Worm (Caenorhabditis elegans): ENCODE results near the gene nspg-4.

DNA sequence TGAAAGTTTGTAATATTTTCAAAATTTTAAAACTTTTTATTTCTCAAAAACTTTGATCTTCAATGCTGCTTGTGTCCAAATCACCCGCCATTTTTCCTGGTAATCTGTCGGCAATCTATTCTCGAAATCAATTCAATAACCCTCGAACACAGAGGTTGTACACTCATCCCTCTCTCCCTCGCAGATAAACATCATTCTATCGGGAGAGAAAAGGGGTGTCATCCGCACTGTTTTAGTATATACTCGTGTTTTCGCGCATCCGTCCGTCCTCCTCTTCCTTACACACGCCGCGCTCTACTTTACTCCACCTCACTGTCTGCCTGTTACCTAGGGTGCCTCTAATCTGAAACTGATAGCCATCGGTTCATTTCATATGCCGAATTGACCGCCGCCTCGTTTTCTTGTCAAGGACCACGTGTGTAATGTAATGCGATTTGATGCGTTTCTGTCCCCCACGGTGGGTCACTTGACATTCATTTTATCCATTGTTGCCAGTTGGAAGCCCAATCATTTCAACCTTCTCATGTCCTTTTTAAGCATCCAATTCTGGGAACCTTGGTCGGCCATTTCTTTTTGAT, 6.5 kb downstream of the nspg-4 start:
- TF ChIP-seq tab-1 (GFP tag; IDR thresholded peaks at IDR 0.05): no peak
- TF ChIP-seq ztf-23 (GFP tag; IDR thresholded peaks at IDR 0.05): no peak
- no peak for TF ChIP-seq med-1 (GFP tag; optimal IDR thresholded peaks at IDR 0.05; ENCODE audit: insufficient read depth)
- no peak for TF ChIP-seq T22C8.4 (GFP tag; IDR thresholded peaks at IDR 0.05)

Data from whole organism, midembryonic.